Worm (Caenorhabditis elegans): ENCODE data around the gene tbc-19.

DNA sequence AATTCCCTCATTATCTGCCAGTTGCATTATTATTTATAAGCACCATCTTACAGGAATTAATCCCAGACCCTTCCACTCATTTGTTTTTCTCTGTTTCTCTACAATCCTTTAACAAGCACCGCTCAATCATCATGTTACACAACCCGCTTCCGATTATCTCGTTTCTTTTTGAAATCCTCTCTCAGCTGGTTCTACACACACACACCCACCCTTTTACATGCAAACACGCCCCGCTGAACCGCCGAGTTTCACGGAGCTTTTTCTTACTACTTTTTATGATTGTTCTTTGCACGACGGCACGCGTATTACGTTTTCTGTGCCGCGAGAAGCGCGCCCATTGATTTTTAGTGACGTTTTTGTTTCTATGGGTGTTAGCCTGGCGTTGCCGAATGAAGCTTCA lies 38.5 kb downstream of the tbc-19 start:
- TF ChIP-seq sea-2 (GFP tag; IDR thresholded peaks at IDR 0.05) (no peak), xnd-1 (tag; optimal IDR thresholded peaks at IDR 0.05) (no peak), bed-1 (GFP tag; IDR thresholded peaks at IDR 0.05) (no peak), lin-35 (GFP tag; optimal IDR thresholded peaks at IDR 0.05) (no peak), attf-5 (GFP tag; optimal IDR thresholded peaks at IDR 0.05) (no peak), Y53F4B.3 (GFP tag; IDR thresholded peaks at IDR 0.05) (no peak), attf-6 (GFP tag; IDR thresholded peaks at IDR 0.05) (no peak), hlh-26 (GFP tag; conservative IDR thresholded peaks at IDR 0.05) (no peak), snpc-1.1 (tag; optimal IDR thresholded peaks at IDR 0.05; ENCODE audit: insufficient read depth) (no peak), unc-62 (GFP tag; optimal IDR thresholded peaks at IDR 0.05) (no peak), aptf-2 (GFP tag; conservative IDR thresholded peaks at IDR 0.05) (no peak)

Measured in whole organism, young adult.